Worm (Caenorhabditis elegans): ENCODE measurements around the gene F40G9.8.

DNA sequence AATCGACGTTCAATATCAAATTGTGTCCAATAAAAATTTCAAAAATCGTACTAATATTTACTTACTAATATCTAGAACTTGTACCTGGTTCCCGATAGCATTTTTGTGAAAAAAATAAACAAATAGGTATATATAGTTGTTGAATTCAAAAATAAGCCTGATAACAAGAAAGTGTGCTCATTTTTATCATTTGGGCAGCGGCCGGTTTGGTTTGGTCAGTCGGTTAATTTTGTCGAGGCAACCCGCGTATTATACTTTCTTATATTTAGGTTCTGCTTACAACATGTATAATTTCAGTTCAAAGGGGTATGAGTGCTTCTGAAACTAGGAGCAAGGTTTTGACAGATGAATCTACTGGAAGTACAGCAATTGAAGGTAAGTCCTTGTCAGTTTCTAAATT, 34.0 kb downstream of the F40G9.8 start, which contains the start of the genes nhr-280 and C29F9.2:
- TF ChIP-seq pha-4 (tag; optimal IDR thresholded peaks at IDR 0.05), result no peak
- TF ChIP-seq F57C9.4 (tag; optimal IDR thresholded peaks at IDR 0.05), result no peak
- TF ChIP-seq unc-62 (GFP tag; optimal IDR thresholded peaks at IDR 0.05), result no peak
- TF ChIP-seq T26A5.8 (tag; optimal IDR thresholded peaks at IDR 0.05), result no peak
- no peak for TF ChIP-seq snpc-1.1 (tag; optimal IDR thresholded peaks at IDR 0.05; ENCODE audit: insufficient read depth)
- no peak for TF ChIP-seq ztf-25 (GFP tag; IDR thresholded peaks at IDR 0.05)
- TF ChIP-seq dox-1 (GFP tag; IDR thresholded peaks at IDR 0.05), result no peak
- no peak for TF ChIP-seq K12H6.12 (tag; optimal IDR thresholded peaks at IDR 0.05)
- no peak for TF ChIP-seq snpc-4 (GFP tag; optimal IDR thresholded peaks at IDR 0.05)
- TF ChIP-seq snpc-4 (tag; optimal IDR thresholded peaks at IDR 0.05), result no peak
- no peak for TF ChIP-seq F55B11.4 (tag; optimal IDR thresholded peaks at IDR 0.05; ENCODE audit: borderline replicate concordance, insufficient read depth)
- TF ChIP-seq unc-130 (GFP tag; optimal IDR thresholded peaks at IDR 0.05), result no peak
- no peak for TF ChIP-seq snpc-1.3 (tag; optimal IDR thresholded peaks at IDR 0.05; ENCODE audit: insufficient read depth)
- TF ChIP-seq ztf-22 (GFP tag; optimal IDR thresholded peaks at IDR 0.05), result no peak
